Fruit fly (Drosophila melanogaster) whole organism, embryonic: ENCODE data around the gene Oatp26F.

Experiments used
- CG12659 ChIP-seq: fragments of 200-800 bp; sonication (Bioruptor generic); optimal IDR thresholded peaks from 3 replicates; lab custom pipeline; 2017; ENCODE audit warnings: mild to moderate bottlenecking, missing biosample characterization, missing genetic modification reagents, missing genetic modification characterization
- CG12769 ChIP-seq: fragments of 200-800 bp; sonication (Bioruptor generic); optimal IDR thresholded peaks from 2 replicates; lab custom pipeline; 2019; ENCODE audit warnings: missing biosample characterization, mild to moderate bottlenecking, missing genetic modification characterization, moderate library complexity
- CG14860 ChIP-seq: fragments of 200-800 bp; sonication (Bioruptor generic); IDR thresholded peaks from 3 replicates; pipeline ENCODE4 v1.3.6; 2022; ENCODE audit warnings: missing biosample characterization, missing genetic modification characterization; ENCODE audit not compliant: partially characterized antibody
- CG1529 ChIP-seq: fragments of 200-800 bp; sonication (Bioruptor generic); optimal IDR thresholded peaks from 3 replicates; lab custom pipeline; 2018; ENCODE audit warnings: missing biosample characterization, missing genetic modification characterization
- CG1602 ChIP-seq: fragments of 200-800 bp; sonication (Bioruptor generic); optimal IDR thresholded peaks from 3 replicates; lab custom pipeline; 2016; ENCODE audit warnings: missing biosample characterization, missing genetic modification characterization
- CG1603 ChIP-seq: fragments of 200-800 bp; sonication (Bioruptor generic); optimal IDR thresholded peaks from 2 replicates; lab custom pipeline; 2019; ENCODE audit warnings: missing biosample characterization, mild to moderate bottlenecking, missing genetic modification characterization, moderate library complexity
- CG2889 ChIP-seq: fragments of 200-800 bp; sonication (Bioruptor generic); IDR thresholded peaks from 3 replicates; pipeline ENCODE4 v1.3.6; 2022; ENCODE audit warnings: missing biosample characterization, missing genetic modification characterization
- CG4424 ChIP-seq: fragments of 200-800 bp; sonication (Bioruptor generic); optimal IDR thresholded peaks from 3 replicates; lab custom pipeline; 2016; ENCODE audit warnings: missing biosample characterization, missing genetic modification characterization
- CG4820 ChIP-seq: fragments of 200-800 bp; sonication (Bioruptor generic); optimal IDR thresholded peaks from 3 replicates; lab custom pipeline; 2016; ENCODE audit warnings: missing biosample characterization, missing genetic modification characterization
- CG8765 ChIP-seq: fragments of 200-800 bp; sonication (Bioruptor generic); IDR thresholded peaks from 2 replicates; pipeline ENCODE4 v1.3.6; 2022; ENCODE audit warnings: missing biosample characterization, missing genetic modification characterization
- CG8924 ChIP-seq: fragments of 200-800 bp; optimal IDR thresholded peaks from 3 replicates; lab custom pipeline; 2019; ENCODE audit warnings: missing biosample characterization, mild to moderate bottlenecking, missing genetic modification characterization, moderate library complexity
- CG9437 ChIP-seq: fragments of 200-800 bp; sonication (Bioruptor generic); optimal IDR thresholded peaks from 2 replicates; lab custom pipeline; 2018; ENCODE audit warnings: missing biosample characterization, mild to moderate bottlenecking, missing genetic modification characterization
- CG9817 ChIP-seq: fragments of 200-800 bp; sonication (Bioruptor generic); optimal IDR thresholded peaks from 2 replicates; lab custom pipeline; 2018; ENCODE audit warnings: missing biosample characterization, mild to moderate bottlenecking, missing genetic modification characterization, moderate library complexity
- Dad ChIP-seq: fragments of 200-800 bp; sonication (Bioruptor generic); optimal IDR thresholded peaks from 3 replicates; lab custom pipeline; 2016; ENCODE audit warnings: missing biosample characterization, missing genetic modification characterization
- Doc2 ChIP-seq: fragments of 200-800 bp; sonication (Bioruptor generic); IDR thresholded peaks from 2 replicates; pipeline ENCODE4 v1.3.6; 2022; ENCODE audit warnings: missing biosample characterization, missing genetic modification characterization
- Dp ChIP-seq: fragments of 200-800 bp; sonication (Bioruptor generic); optimal IDR thresholded peaks from 2 replicates; lab custom pipeline; 2018; ENCODE audit warnings: missing biosample characterization, mild to moderate bottlenecking, missing genetic modification characterization, moderate library complexity
- ERR ChIP-seq: fragments of 200-800 bp; sonication (Bioruptor generic); optimal IDR thresholded peaks from 2 replicates; lab custom pipeline; 2016; ENCODE audit warnings: missing biosample characterization, missing genetic modification characterization
- HHEX ChIP-seq: fragments of 200-800 bp; sonication (Bioruptor generic); optimal IDR thresholded peaks from 3 replicates; lab custom pipeline; 2017; ENCODE audit warnings: missing biosample characterization, mild to moderate bottlenecking, missing genetic modification characterization, missing genetic modification reagents
- Hmx ChIP-seq: fragments of 200-800 bp; sonication (Bioruptor generic); optimal IDR thresholded peaks from 2 replicates; lab custom pipeline; 2016; ENCODE audit warnings: missing biosample characterization, missing genetic modification characterization
- Hr39 ChIP-seq: fragments of >200 bp; optimal IDR thresholded peaks from 2 replicates; lab custom pipeline; 2017
- Hr78 ChIP-seq, 2 experiments: fragments of 200-800 bp in 1 of 2; fragments of >200 bp in 1 of 2; sonication (Bioruptor generic) in 1 of 2; optimal IDR thresholded peaks; 2 replicates each; lab custom pipeline; 2017 to 2019; ENCODE audit warnings: missing biosample characterization in 2 of 2, missing genetic modification characterization in 2 of 2, mild to moderate bottlenecking in 1 of 2, moderate library complexity in 1 of 2
- NC2α ChIP-seq: fragments of 200-800 bp; sonication (Bioruptor generic); optimal IDR thresholded peaks from 2 replicates; lab custom pipeline; 2016; ENCODE audit warnings: missing biosample characterization, missing genetic modification characterization
- NC2β ChIP-seq: fragments of 200-800 bp; sonication (Bioruptor generic); optimal IDR thresholded peaks from 2 replicates; lab custom pipeline; 2016; ENCODE audit warnings: missing biosample characterization, missing genetic modification characterization
- Nf-YA ChIP-seq: fragments of 200-800 bp; sonication (Bioruptor generic); IDR thresholded peaks from 2 replicates; pipeline ENCODE4 v1.3.6; 2022; ENCODE audit warnings: missing biosample characterization, missing genetic modification characterization
- Oli ChIP-seq: fragments of 200-800 bp; sonication (Bioruptor generic); optimal IDR thresholded peaks from 2 replicates; lab custom pipeline; 2018; ENCODE audit warnings: missing biosample characterization, mild to moderate bottlenecking, missing genetic modification characterization, moderate library complexity
- Ravus ChIP-seq: fragments of 200-800 bp; sonication (Bioruptor generic); IDR thresholded peaks from 2 replicates; pipeline ENCODE4 v1.3.6; 2022; ENCODE audit warnings: missing biosample characterization, missing genetic modification characterization
- Sin3A ChIP-seq: fragments of >200 bp; optimal IDR thresholded peaks from 2 replicates; lab custom pipeline; 2018
- Sox102F ChIP-seq: fragments of 200-800 bp; sonication (Bioruptor generic); optimal IDR thresholded peaks from 2 replicates; lab custom pipeline; 2018; ENCODE audit warnings: missing biosample characterization, mild to moderate bottlenecking, missing genetic modification characterization, moderate library complexity
- Spps ChIP-seq: fragments of 200-800 bp; sonication (Bioruptor generic); optimal IDR thresholded peaks from 2 replicates; lab custom pipeline; 2018; ENCODE audit warnings: missing biosample characterization, mild to moderate bottlenecking, missing genetic modification characterization
- Stat92E ChIP-seq, 3 experiments: fragments of >200 bp in 2 of 3; fragments of 200-800 bp in 1 of 3; sonication (Bioruptor generic) in 1 of 3; optimal IDR thresholded peaks; 2 replicates each; lab custom pipeline; 2017 to 2019; ENCODE audit warnings: missing biosample characterization in 3 of 3, missing genetic modification characterization in 3 of 3, mild to moderate bottlenecking in 1 of 3, moderate library complexity in 1 of 3
- Tbp ChIP-seq: fragments of >200 bp; optimal IDR thresholded peaks from 2 replicates; lab custom pipeline; 2018; ENCODE audit warnings: missing biosample characterization, missing genetic modification characterization
- Xrp1 ChIP-seq: fragments of 200-800 bp; sonication (Bioruptor generic); IDR thresholded peaks from 2 replicates; pipeline ENCODE4 v1.3.6; 2022; ENCODE audit warnings: missing biosample characterization, missing genetic modification characterization
- az2 ChIP-seq: fragments of 200-800 bp; sonication (Bioruptor generic); optimal IDR thresholded peaks from 3 replicates; lab custom pipeline; 2016; ENCODE audit warnings: missing biosample characterization, missing genetic modification characterization
- bigmax ChIP-seq: fragments of 200-800 bp; sonication (Bioruptor generic); optimal IDR thresholded peaks from 2 replicates; lab custom pipeline; 2018; ENCODE audit warnings: missing biosample characterization, mild to moderate bottlenecking, missing genetic modification characterization
- cad ChIP-seq: fragments of >200 bp; optimal IDR thresholded peaks from 2 replicates; lab custom pipeline; 2017; ENCODE audit warnings: missing biosample characterization, missing genetic modification characterization
- caup ChIP-seq: fragments of 200-800 bp; sonication (Bioruptor generic); optimal IDR thresholded peaks from 3 replicates; lab custom pipeline; 2017; ENCODE audit warnings: missing biosample characterization, mild to moderate bottlenecking, missing genetic modification characterization, moderate library complexity; ENCODE audit not compliant: severe bottlenecking
- danr ChIP-seq: fragments of 200-800 bp; sonication (Bioruptor generic); IDR thresholded peaks from 2 replicates; pipeline ENCODE4 v1.3.6; 2022; ENCODE audit warnings: missing biosample characterization, missing genetic modification characterization
- dm ChIP-seq: fragments of 200-800 bp; sonication (Bioruptor generic); optimal IDR thresholded peaks from 3 replicates; lab custom pipeline; 2016; ENCODE audit warnings: missing biosample characterization, missing genetic modification characterization
- ems ChIP-seq: fragments of 200-800 bp; sonication (Bioruptor generic); optimal IDR thresholded peaks from 3 replicates; lab custom pipeline; 2016; ENCODE audit warnings: missing biosample characterization, missing genetic modification characterization
- fd3F ChIP-seq: fragments of 200-800 bp; sonication (Bioruptor generic); optimal IDR thresholded peaks from 2 replicates; lab custom pipeline; 2018; ENCODE audit warnings: missing biosample characterization, mild to moderate bottlenecking, missing genetic modification characterization, moderate library complexity
- gem ChIP-seq: fragments of 200-800 bp; sonication (Bioruptor generic); optimal IDR thresholded peaks from 2 replicates; lab custom pipeline; 2019; ENCODE audit warnings: missing biosample characterization, mild to moderate bottlenecking, missing genetic modification characterization, moderate library complexity
- hbn ChIP-seq: fragments of 200-800 bp; sonication (Bioruptor generic); IDR thresholded peaks from 2 replicates; pipeline ENCODE4 v1.3.6; 2022; ENCODE audit warnings: missing biosample characterization, missing genetic modification characterization; ENCODE audit not compliant: partially characterized antibody
- kay ChIP-seq: fragments of 200-800 bp; sonication (Bioruptor generic); optimal IDR thresholded peaks from 2 replicates; lab custom pipeline; 2016; ENCODE audit warnings: missing biosample characterization, missing genetic modification characterization
- ken ChIP-seq: fragments of 200-800 bp; sonication (Bioruptor generic); IDR thresholded peaks from 3 replicates; pipeline ENCODE4 v1.3.6; 2022; ENCODE audit warnings: missing biosample characterization, missing genetic modification characterization
- lola ChIP-seq, 3 experiments: fragments of >200 bp in 2 of 3; fragments of 200-800 bp in 1 of 3; sonication (Bioruptor generic) in 1 of 3; optimal IDR thresholded peaks; 2 replicates each; lab custom pipeline; 2017 to 2019; ENCODE audit warnings: missing biosample characterization in 3 of 3, missing genetic modification characterization in 3 of 3, mild to moderate bottlenecking in 1 of 3, moderate library complexity in 1 of 3
- mirr ChIP-seq: fragments of 200-800 bp; sonication (Bioruptor generic); optimal IDR thresholded peaks from 3 replicates; lab custom pipeline; 2018; ENCODE audit warnings: missing biosample characterization, mild to moderate bottlenecking, missing genetic modification characterization
- pum ChIP-seq: fragments of 200-800 bp; sonication (Bioruptor generic); optimal IDR thresholded peaks from 2 replicates; lab custom pipeline; 2016; ENCODE audit warnings: missing biosample characterization, missing genetic modification characterization
- stc ChIP-seq: fragments of 200-800 bp; sonication (Bioruptor generic); IDR thresholded peaks from 2 replicates; pipeline ENCODE4 v1.3.6; 2022; ENCODE audit warnings: missing biosample characterization, missing genetic modification characterization
- tio ChIP-seq: fragments of 200-800 bp; sonication (Bioruptor generic); optimal IDR thresholded peaks from 2 replicates; lab custom pipeline; 2017; ENCODE audit warnings: missing biosample characterization, missing genetic modification characterization, inconsistent platforms
- toy ChIP-seq: fragments of 200-800 bp; sonication (Bioruptor generic); IDR thresholded peaks from 2 replicates; pipeline ENCODE4 v1.3.6; 2022; ENCODE audit warnings: missing biosample characterization, missing genetic modification characterization
- usp ChIP-seq: fragments of >200 bp; optimal IDR thresholded peaks from 2 replicates; lab custom pipeline; 2017; ENCODE audit warnings: missing biosample characterization, missing genetic modification characterization

Gene Oatp26F

DNA sequence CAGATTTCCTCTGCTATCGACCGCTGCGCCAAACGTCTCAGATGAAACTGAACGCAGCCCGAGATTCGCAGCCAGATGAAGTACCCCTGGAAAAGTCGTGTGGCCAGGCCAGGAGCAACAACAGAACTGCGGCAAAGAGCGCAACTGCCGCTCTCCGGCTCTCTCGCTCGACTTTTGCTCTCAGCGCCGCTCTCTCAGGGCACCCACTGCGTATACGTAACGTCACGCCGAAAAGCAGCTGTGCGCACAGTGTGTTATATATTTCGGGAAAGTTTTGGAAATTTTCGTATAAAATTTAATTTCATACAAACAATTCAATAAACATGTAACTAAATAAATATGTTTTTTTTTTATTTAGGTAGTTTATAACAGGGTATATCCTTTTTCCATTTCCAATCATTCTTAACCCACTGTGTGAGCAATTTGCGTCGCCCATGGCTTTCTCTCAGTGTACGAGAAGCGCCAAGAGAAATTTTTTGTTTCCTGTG lies 31.1 kb downstream of the Oatp26F start, which contains the start of gene Dpp10 (continued):
- TF ChIP-seq HHEX (GFP tag; lab: Kevin White, UChicago) (peak; percentile 93), Stat92E (GFP tag; optimal IDR thresholded peaks at IDR 0.05; lab: Kevin White, UChicago) (no peak), CG14860 (GFP tag; lab: Robert Waterston, UW) (0 out of 3 replicates have a peak, but pooled peaks have one; percentile 14), mirr (GFP tag; lab: Kevin White, UChicago) (peak; percentile 71), fd3F (GFP tag; lab: Kevin White, UChicago) (peak; percentile 90), ems (GFP tag; lab: Kevin White, UChicago) (peak; percentile 91), cad (GFP tag; lab: Kevin White, UChicago) (no peak), NC2α (peak; percentile 30), Dp (GFP tag; lab: Kevin White, UChicago) (no peak), Sin3A (lab: Kevin White, UChicago) (no peak), Spps (no peak), Hmx (GFP tag; lab: Kevin White, UChicago) (peak; percentile 43), dm (GFP tag; lab: Kevin White, UChicago) (peak; percentile 43), CG9817 (tag; lab: Kevin White, UChicago) (peak; percentile 91), stc (peak; percentile 95), danr (GFP tag; lab: Robert Waterston, UW) (peak; percentile 91), Sox102F (peak; percentile 86), NC2β (peak; percentile 80), CG1529 (GFP tag; lab: Kevin White, UChicago) (peak; percentile 78), Nf-YA (GFP tag; lab: Robert Waterston, UW) (peak; percentile 90), lola (GFP tag; optimal IDR thresholded peaks at IDR 0.05; lab: Kevin White, UChicago) (no peak), CG1602 (GFP tag; lab: Kevin White, UChicago) (peak; percentile 72), tio (GFP tag; lab: Kevin White, UChicago) (peak; percentile 86), CG8765 (peak; percentile 77; the same call in 1 of the 2 replicates), CG12769 (tag; lab: Kevin White, UChicago) (peak; percentile 94), pum (GFP tag; lab: Kevin White, UChicago) (peak; percentile 37), Oli (tag; lab: Kevin White, UChicago) (peak; percentile 87), ken (GFP tag; lab: Robert Waterston, UW) (peak; percentile 93), CG1603 (tag; lab: Kevin White, UChicago) (peak; percentile 78), toy (GFP tag; lab: Robert Waterston, UW) (peak; percentile 80), Dad (peak; percentile 91), usp (GFP tag; lab: Kevin White, UChicago) (no peak), CG8924 (tag; lab: Kevin White, UChicago) (peak; percentile 90), CG4820 (GFP tag; lab: Kevin White, UChicago) (peak; percentile 72), CG12659 (peak; percentile 91), Hr39 (no peak), kay (GFP tag; lab: Kevin White, UChicago) (peak; percentile 72), ERR (GFP tag; lab: Kevin White, UChicago) (peak; percentile 80), Xrp1 (GFP tag; lab: Robert Waterston, UW) (peak; percentile 92), Hr78 (GFP tag; optimal IDR thresholded peaks at IDR 0.05; lab: Kevin White, UChicago) (no peak), Doc2 (GFP tag; lab: Robert Waterston, UW) (peak; percentile 87), Tbp (GFP tag; lab: Kevin White, UChicago) (no peak), CG2889 (GFP tag; lab: Robert Waterston, UW) (peak; percentile 96), hbn (GFP tag; lab: Robert Waterston, UW) (no peak), Ravus (GFP tag; lab: Robert Waterston, UW) (peak; percentile 91), CG9437 (GFP tag; lab: Kevin White, UChicago) (peak; percentile 82), gem (tag; lab: Kevin White, UChicago) (peak; percentile 95), bigmax (GFP tag; lab: Kevin White, UChicago) (peak; percentile 1), caup (GFP tag; lab: Kevin White, UChicago) (peak; percentile 92), az2 (GFP tag; lab: Kevin White, UChicago) (peak; percentile 81), CG4424 (GFP tag; lab: Kevin White, UChicago) (peak; percentile 73)
